Worm (Caenorhabditis elegans) whole organism, late embryonic: ENCODE results near the gene C34C12.2.

Experiments
- C08G9.2 ChIP-seq: sonication (generic microtip); optimal IDR thresholded peaks from 2 replicates; lab custom pipeline; 2016; ENCODE audit warnings: mild to moderate bottlenecking, missing genetic modification characterization, moderate library complexity, missing compliant biosample characterization
- F13H6.1 ChIP-seq: sonication (generic microtip); optimal IDR thresholded peaks from 2 replicates; lab custom pipeline; 2016; ENCODE audit warnings: missing genetic modification characterization, missing compliant biosample characterization
- ceh-19 ChIP-seq: fragments of 200-800 bp; sonication (Bioruptor generic); optimal IDR thresholded peaks from 2 replicates; lab custom pipeline; 2018; ENCODE audit warnings: mild to moderate bottlenecking, missing genetic modification characterization, missing compliant biosample characterization
- ceh-22 ChIP-seq: sonication (generic microtip); optimal IDR thresholded peaks from 2 replicates; lab custom pipeline; 2017; ENCODE audit warnings: missing biosample characterization, missing genetic modification characterization
- gmeb-2 ChIP-seq: sonication (generic microtip); optimal IDR thresholded peaks from 2 replicates; lab custom pipeline; 2016; ENCODE audit warnings: missing genetic modification characterization, inconsistent platforms, missing compliant biosample characterization
- hlh-30 ChIP-seq: sonication (generic microtip); optimal IDR thresholded peaks from 2 replicates; lab custom pipeline; 2017; ENCODE audit warnings: antibody characterized with exemption, missing genetic modification characterization, missing compliant biosample characterization; ENCODE audit not compliant: insufficient read depth
- lin-11 ChIP-seq: fragments of 200-800 bp; sonication (Bioruptor generic); optimal IDR thresholded peaks from 2 replicates; lab custom pipeline; 2018; ENCODE audit warnings: mild to moderate bottlenecking, missing genetic modification characterization, missing compliant biosample characterization
- madf-2 ChIP-seq: sonication (generic microtip); optimal IDR thresholded peaks from 2 replicates; lab custom pipeline; 2017; ENCODE audit warnings: missing genetic modification characterization, missing compliant biosample characterization
- nfya-1 ChIP-seq: sonication (generic microtip); optimal IDR thresholded peaks from 2 replicates; lab custom pipeline; 2017; ENCODE audit warnings: missing genetic modification characterization, mild to moderate bottlenecking, missing compliant biosample characterization, antibody characterized with exemption, moderate library complexity
- nhr-11 ChIP-seq: fragments of 150-350 bp; optimal IDR thresholded peaks from 2 replicates; lab custom pipeline; 2014; ENCODE audit warnings: missing biosample characterization, missing genetic modification characterization
- npax-4 ChIP-seq: sonication (generic microtip); optimal IDR thresholded peaks from 2 replicates; lab custom pipeline; 2016; ENCODE audit warnings: missing genetic modification characterization, missing compliant biosample characterization
- pha-4 ChIP-seq: fragments of 150-350 bp; optimal IDR thresholded peaks from 2 replicates; lab custom pipeline; 2018; ENCODE audit warnings: missing biosample characterization, missing genetic modification reagents, missing genetic modification characterization

DNA sequence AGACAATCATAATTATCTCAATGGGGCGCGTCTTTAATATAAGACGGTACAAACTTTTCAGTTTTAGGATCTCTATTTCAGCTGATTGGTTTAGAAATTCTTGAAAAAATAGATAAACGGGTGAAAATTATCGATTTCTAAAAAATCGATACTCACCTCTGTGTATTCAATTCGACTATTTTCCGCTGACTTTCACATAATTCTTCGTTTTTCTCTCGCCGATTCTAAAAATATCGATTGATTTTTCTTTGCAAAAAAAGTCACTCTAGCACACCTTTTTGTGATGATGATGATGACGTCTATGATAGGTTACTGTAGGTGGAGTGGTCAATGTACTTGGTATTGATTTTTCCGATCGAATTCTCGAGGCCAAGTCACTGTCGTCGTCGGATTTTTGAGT, 23.8 kb upstream of the C34C12.2 start:
- TF ChIP-seq nhr-11 = no peak
- TF ChIP-seq nfya-1 (tag; lab: Kevin White, UChicago) = no peak
- no peak for TF ChIP-seq madf-2
- no peak for TF ChIP-seq lin-11 (tag; lab: Kevin White, UChicago)
- no peak for TF ChIP-seq C08G9.2 (tag; lab: Kevin White, UChicago)
- TF ChIP-seq ceh-19 (GFP tag; lab: Kevin White, UChicago) = no peak
- TF ChIP-seq npax-4 (tag; lab: Kevin White, UChicago) = no peak
- no peak for TF ChIP-seq hlh-30
- no peak for TF ChIP-seq pha-4 (tag; lab: Kevin White, UChicago)
- no peak for TF ChIP-seq ceh-22 (tag; lab: Kevin White, UChicago)
- no peak for TF ChIP-seq F13H6.1 (tag; lab: Kevin White, UChicago)
- TF ChIP-seq gmeb-2 = no peak
